Worm (Caenorhabditis elegans) whole organism, young adult: ENCODE measurements around the gene R107.2.

Experiments
- ceh-79 ChIP-seq: sonication (generic microtip); optimal IDR thresholded peaks from 2 replicates; lab custom pipeline; 2017; ENCODE audit warnings: mild to moderate bottlenecking, missing genetic modification characterization, missing compliant biosample characterization
- efl-1 ChIP-seq: fragments of 150-350 bp; optimal IDR thresholded peaks from 2 replicates; lab custom pipeline; 2014; ENCODE audit warnings: missing biosample characterization, missing genetic modification reagents, missing genetic modification characterization
- snpc-4 ChIP-seq, 5 experiments: fragments of 150-350 bp in 1 of 5; sonication (generic microtip) in 4 of 5; optimal IDR thresholded peaks; 2 replicates each; lab custom pipeline; 2014 to 2018; ENCODE audit warnings: missing genetic modification characterization in 5 of 5, missing biosample characterization in 3 of 5, antibody characterized with exemption in 2 of 5, mild to moderate bottlenecking in 2 of 5, missing compliant biosample characterization in 2 of 5, missing genotype in 2 of 5, moderate library complexity in 2 of 5, missing genetic modification reagents in 1 of 5
- zim-3 ChIP-seq: sonication (generic microtip); optimal IDR thresholded peaks from 2 replicates; lab custom pipeline; 2017; ENCODE audit warnings: mild to moderate bottlenecking, missing genetic modification characterization, moderate library complexity, missing compliant biosample characterization
- ztf-3 ChIP-seq: fragments of 200-800 bp; sonication (Bioruptor generic); optimal IDR thresholded peaks from 2 replicates; lab custom pipeline; 2018; ENCODE audit warnings: mild to moderate bottlenecking, missing genetic modification characterization, missing compliant biosample characterization

DNA sequence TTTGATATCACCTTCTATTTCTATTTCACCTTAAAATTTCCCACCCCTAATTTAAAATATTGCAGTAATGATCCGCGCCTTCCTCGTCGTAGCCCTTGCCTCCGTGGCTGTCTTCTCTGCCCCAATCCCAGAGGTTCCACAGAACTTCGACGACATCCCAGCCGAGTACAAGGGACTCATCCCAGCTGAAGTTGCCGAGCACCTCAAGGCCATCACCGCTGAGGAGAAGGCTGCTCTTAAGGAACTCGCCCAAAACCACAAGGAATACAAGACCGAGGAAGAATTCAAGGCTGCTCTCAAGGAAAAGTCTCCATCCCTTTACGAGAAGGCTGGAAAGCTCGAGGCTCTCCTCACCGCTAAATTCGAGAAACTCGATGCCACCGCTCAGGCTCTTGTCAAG, 36.0 kb upstream of the R107.2 start, which contains the start of gene far-2:
- TF ChIP-seq ztf-3 (GFP tag; lab: Kevin White, UChicago) (no peak), zim-3 (tag; lab: Kevin White, UChicago) (no peak), efl-1 (GFP tag; lab: Kevin White, UChicago) (no peak), ceh-79 (tag; lab: Kevin White, UChicago) (no peak), snpc-4 (GFP tag; optimal IDR thresholded peaks at IDR 0.05; lab: Kevin White, UChicago) (no peak), snpc-4 (tag; optimal IDR thresholded peaks at IDR 0.05; lab: Kevin White, UChicago) (no peak)
